Fruit fly (Drosophila melanogaster) whole organism: ENCODE results near the gene CG44085.
"Not testable (repeated sequence)": the region's sequence is repeated elsewhere in the genome, so short reads cannot be mapped to it uniquely, and the experiment has no call there.

Source experiments
- EcR ChIP-seq, 2 experiments: fragments of >200 bp; optimal IDR thresholded peaks; 2 replicates each; lab custom pipeline; 2017; ENCODE audit warnings: missing biosample characterization in 2 of 2, missing genetic modification characterization in 2 of 2, missing genetic modification reagents in 2 of 2
- pan ChIP-seq: fragments of >200 bp; optimal IDR thresholded peaks from 2 replicates; lab custom pipeline; 2017
- usp ChIP-seq: fragments of >200 bp; optimal IDR thresholded peaks from 2 replicates; lab custom pipeline; 2017; ENCODE audit warnings: missing biosample characterization, missing genetic modification characterization, mixed read lengths

- not testable (repeated sequence) for TF ChIP-seq usp (GFP tag; lab: Kevin White, UChicago); EcR (GFP tag; optimal IDR thresholded peaks at IDR 0.05; lab: Kevin White, UChicago); pan (lab: Kevin White, UChicago)
Observed at dm6 chr2L:13211764-13212265, 49.0 kb upstream of the CG44085 start, which contains the start of gene CG15482.
